Fruit fly (Drosophila melanogaster): ENCODE results near the gene Sgt.
A peak's percentile ranks its signal among the peaks of the same experiment; 100 is the strongest.

Sgt gene

dm6 chr2L:17480943-17481580 is 9.7 kb downstream of the Sgt start, which contains the start of the genes fws and Lamtor3 (continued):
- TF ChIP-seq CG6272 (GFP tag; IDR thresholded peaks at IDR 0.05) (peak; percentile 99), btn (GFP tag; optimal IDR thresholded peaks at IDR 0.05) (peak; percentile 30), Neu2 (GFP tag; optimal IDR thresholded peaks at IDR 0.05; ENCODE audit: borderline replicate concordance) (no peak), CG10274 (GFP tag; optimal IDR thresholded peaks at IDR 0.05) (peak; percentile 84), CG6813 (GFP tag; optimal IDR thresholded peaks at IDR 0.05) (peak; percentile 95), dan (GFP tag; IDR thresholded peaks at IDR 0.05) (peak; percentile 97), HLH54F (GFP tag; optimal IDR thresholded peaks at IDR 0.05) (peak; percentile 92), CG11696 (GFP tag; IDR thresholded peaks at IDR 0.05) (peak; percentile 94), CG9797 (GFP tag; optimal IDR thresholded peaks at IDR 0.05) (peak; percentile 63), CHES-1-like (GFP tag; optimal IDR thresholded peaks at IDR 0.05) (peak; percentile 84), gsb-n (tag; optimal IDR thresholded peaks at IDR 0.05) (peak; percentile 98), H15 (GFP tag; IDR thresholded peaks at IDR 0.05) (peak; percentile 99), Abd-B (GFP tag; optimal IDR thresholded peaks at IDR 0.05) (peak; percentile 98), CG1233 (GFP tag; optimal IDR thresholded peaks at IDR 0.05) (peak; percentile 98), Ssrp (tag; optimal IDR thresholded peaks at IDR 0.05) (peak; percentile 98), CG5180 (GFP tag; optimal IDR thresholded peaks at IDR 0.05) (peak; percentile 82), CG6854 (GFP tag; optimal IDR thresholded peaks at IDR 0.05) (peak; percentile 93), pfk (GFP tag; optimal IDR thresholded peaks at IDR 0.05) (no peak), Bdp1 (GFP tag; optimal IDR thresholded peaks at IDR 0.05) (peak; percentile 82), Mes4 (GFP tag; optimal IDR thresholded peaks at IDR 0.05) (peak; percentile 72), lov (optimal IDR thresholded peaks at IDR 0.05) (no peak), lov (GFP tag; IDR thresholded peaks at IDR 0.05) (peak; percentile 99), CG11504 (tag; optimal IDR thresholded peaks at IDR 0.05) (peak; percentile 95), CG9932 (GFP tag; IDR thresholded peaks at IDR 0.05) (peak; percentile 99), Sin3A (optimal IDR thresholded peaks at IDR 0.05) (no peak), CG13287 (GFP tag; IDR thresholded peaks at IDR 0.05; ENCODE audit: partially characterized antibody) (peak; percentile 78), jumu (GFP tag; optimal IDR thresholded peaks at IDR 0.05) (peak; percentile 69), gce (GFP tag; IDR thresholded peaks at IDR 0.05) (peak; percentile 99), CG4730 (GFP tag; IDR thresholded peaks at IDR 0.05) (peak; percentile 99), al (GFP tag; IDR thresholded peaks at IDR 0.05) (peak; percentile 99), seq (GFP tag; IDR thresholded peaks at IDR 0.05) (peak; percentile 99), lab (GFP tag; optimal IDR thresholded peaks at IDR 0.05) (peak; percentile 99), CG11456 (GFP tag; IDR thresholded peaks at IDR 0.05) (peak; percentile 99), CG31365 (tag; optimal IDR thresholded peaks at IDR 0.05) (peak; percentile 80), slp2 (GFP tag; optimal IDR thresholded peaks at IDR 0.05) (peak; percentile 85), CG12769 (tag; optimal IDR thresholded peaks at IDR 0.05) (peak; percentile 95), tll (GFP tag; optimal IDR thresholded peaks at IDR 0.05) (peak in 1 of 2 experiments; percentile 38), H2.0 (GFP tag; IDR thresholded peaks at IDR 0.05) (peak; percentile 99), caup (GFP tag; optimal IDR thresholded peaks at IDR 0.05; ENCODE audit: severe bottlenecking) (peak; percentile 97), CG14441 (GFP tag; IDR thresholded peaks at IDR 0.05) (peak; percentile 100), Oaz (GFP tag; IDR thresholded peaks at IDR 0.05) (peak; percentile 98), NC2β (GFP tag; optimal IDR thresholded peaks at IDR 0.05) (peak; percentile 74), CG7786 (GFP tag; optimal IDR thresholded peaks at IDR 0.05) (peak; percentile 90), Dip2 (GFP tag; IDR thresholded peaks at IDR 0.05) (peak; percentile 80), NfI (GFP tag; optimal IDR thresholded peaks at IDR 0.05) (peak; percentile 99), NC2α (GFP tag; optimal IDR thresholded peaks at IDR 0.05) (peak; percentile 52), Bgb (GFP tag; IDR thresholded peaks at IDR 0.05; ENCODE audit: partially characterized antibody) (peak; percentile 47), pros (GFP tag; optimal IDR thresholded peaks at IDR 0.05) (no peak), bcd (GFP tag; optimal IDR thresholded peaks at IDR 0.05) (peak; percentile 98)
